Worm (Caenorhabditis elegans) whole organism, mixed stage, embryonic: ENCODE measurements around the gene ceeh-1.

Experiments used
- M03D4.4 ChIP-seq: sonication (generic microtip); optimal IDR thresholded peaks from 2 replicates; lab custom pipeline; 2017; ENCODE audit warnings: mild to moderate bottlenecking, missing genetic modification characterization, missing compliant biosample characterization
- bed-3 ChIP-seq: fragments of 200-800 bp; sonication (Bioruptor generic); optimal IDR thresholded peaks from 3 replicates; lab custom pipeline; 2018; ENCODE audit warnings: mild to moderate bottlenecking, missing genetic modification characterization, moderate library complexity, missing compliant biosample characterization
- blmp-1 ChIP-seq: fragments of 150-350 bp; optimal IDR thresholded peaks from 2 replicates; lab custom pipeline; 2014; ENCODE audit warnings: missing biosample characterization, missing genetic modification characterization
- ceh-39 ChIP-seq: fragments of 150-350 bp; optimal IDR thresholded peaks from 2 replicates; lab custom pipeline; 2014; ENCODE audit warnings: missing biosample characterization, missing genetic modification characterization
- ceh-43 ChIP-seq: fragments of 200-800 bp; sonication (Bioruptor generic); optimal IDR thresholded peaks from 2 replicates; lab custom pipeline; 2018; ENCODE audit warnings: mild to moderate bottlenecking, missing genetic modification characterization, moderate library complexity, missing compliant biosample characterization
- ceh-83 ChIP-seq: fragments of 200-800 bp; sonication (Bioruptor generic); optimal IDR thresholded peaks from 2 replicates; lab custom pipeline; 2018; ENCODE audit warnings: mild to moderate bottlenecking, missing genetic modification characterization, missing compliant biosample characterization
- ces-1 ChIP-seq: fragments of 150-350 bp; optimal IDR thresholded peaks from 2 replicates; lab custom pipeline; 2014; ENCODE audit warnings: missing biosample characterization, missing genetic modification reagents, missing genetic modification characterization
- cnd-1 ChIP-seq: fragments of 200-800 bp; sonication (Bioruptor generic); optimal IDR thresholded peaks from 2 replicates; lab custom pipeline; 2018; ENCODE audit warnings: mild to moderate bottlenecking, missing genetic modification characterization, missing compliant biosample characterization
- drap-1 ChIP-seq: fragments of 200-800 bp; sonication (Bioruptor generic); optimal IDR thresholded peaks from 3 replicates; lab custom pipeline; 2018; ENCODE audit warnings: mild to moderate bottlenecking, missing genetic modification characterization, missing compliant biosample characterization
- elt-1 ChIP-seq: sonication (generic microtip); optimal IDR thresholded peaks from 2 replicates; lab custom pipeline; 2017; ENCODE audit warnings: missing genetic modification characterization, mild to moderate bottlenecking, missing compliant biosample characterization, antibody characterized with exemption, moderate library complexity, borderline replicate concordance; ENCODE audit not compliant: insufficient read depth
- elt-3 ChIP-seq: fragments of 150-350 bp; optimal IDR thresholded peaks from 2 replicates; lab custom pipeline; 2014; ENCODE audit warnings: missing biosample characterization, missing genetic modification characterization
- flh-1 ChIP-seq: fragments of 200-800 bp; sonication (Bioruptor generic); optimal IDR thresholded peaks from 2 replicates; lab custom pipeline; 2018; ENCODE audit warnings: mild to moderate bottlenecking, missing genetic modification characterization, moderate library complexity, missing compliant biosample characterization
- ham-2 ChIP-seq: fragments of 200-800 bp; sonication (Bioruptor generic); optimal IDR thresholded peaks from 2 replicates; lab custom pipeline; 2018; ENCODE audit warnings: mild to moderate bottlenecking, missing genetic modification characterization, missing compliant biosample characterization
- hlh-1 ChIP-seq: fragments of 150-350 bp; optimal IDR thresholded peaks from 2 replicates; lab custom pipeline; 2014; ENCODE audit warnings: missing biosample characterization, missing genetic modification reagents, missing genetic modification characterization
- lin-13 ChIP-seq: fragments of 150-350 bp; optimal IDR thresholded peaks from 2 replicates; lab custom pipeline; 2014; ENCODE audit warnings: missing biosample characterization, missing genetic modification characterization
- lin-32 ChIP-seq: fragments of 200-800 bp; sonication (Bioruptor generic); optimal IDR thresholded peaks from 2 replicates; lab custom pipeline; 2018; ENCODE audit warnings: mild to moderate bottlenecking, missing genetic modification characterization, missing compliant biosample characterization
- lsy-2 ChIP-seq: fragments of 150-350 bp; optimal IDR thresholded peaks from 2 replicates; lab custom pipeline; 2014; ENCODE audit warnings: missing biosample characterization, missing genetic modification characterization
- mab-5 ChIP-seq: fragments of 150-350 bp; optimal IDR thresholded peaks from 2 replicates; lab custom pipeline; 2014; ENCODE audit warnings: missing biosample characterization, missing genetic modification characterization
- mep-1 ChIP-seq: fragments of 150-350 bp; optimal IDR thresholded peaks from 2 replicates; lab custom pipeline; 2017; ENCODE audit warnings: missing biosample characterization, missing genetic modification reagents, missing genetic modification characterization, inconsistent platforms
- mls-2 ChIP-seq: sonication (generic microtip); optimal IDR thresholded peaks from 2 replicates; lab custom pipeline; 2016; ENCODE audit warnings: mild to moderate bottlenecking, missing genetic modification characterization, moderate library complexity, missing compliant biosample characterization
- nhr-12 ChIP-seq: fragments of 150-350 bp; optimal IDR thresholded peaks from 2 replicates; lab custom pipeline; 2014; ENCODE audit warnings: missing biosample characterization, missing genetic modification characterization
- nhr-2 ChIP-seq: fragments of 150-350 bp; optimal IDR thresholded peaks from 2 replicates; lab custom pipeline; 2014; ENCODE audit warnings: missing biosample characterization, missing genetic modification characterization
- nhr-237 ChIP-seq: fragments of 150-350 bp; optimal IDR thresholded peaks from 2 replicates; lab custom pipeline; 2014; ENCODE audit warnings: missing biosample characterization, missing genetic modification characterization
- nhr-28 ChIP-seq: fragments of 150-350 bp; optimal IDR thresholded peaks from 2 replicates; lab custom pipeline; 2014; ENCODE audit warnings: missing biosample characterization, missing genetic modification characterization
- nhr-76 ChIP-seq: sonication (generic microtip); optimal IDR thresholded peaks from 2 replicates; lab custom pipeline; 2017; ENCODE audit warnings: missing biosample characterization, missing genetic modification characterization
- pha-4 ChIP-seq: fragments of 150-350 bp; optimal IDR thresholded peaks from 2 replicates; lab custom pipeline; 2018; ENCODE audit warnings: missing biosample characterization, missing genetic modification reagents, missing genetic modification characterization
- sem-2 ChIP-seq: fragments of 200-800 bp; sonication (Bioruptor generic); optimal IDR thresholded peaks from 2 replicates; lab custom pipeline; 2018; ENCODE audit warnings: mild to moderate bottlenecking, missing genetic modification characterization, missing compliant biosample characterization
- snpc-4 ChIP-seq: fragments of 150-350 bp; optimal IDR thresholded peaks from 2 replicates; lab custom pipeline; 2014; ENCODE audit warnings: missing biosample characterization, missing genetic modification characterization
- sptf-1 ChIP-seq: sonication (generic microtip); optimal IDR thresholded peaks from 2 replicates; lab custom pipeline; 2017; ENCODE audit warnings: mild to moderate bottlenecking, missing genetic modification characterization, moderate library complexity, missing compliant biosample characterization
- tbx-8 ChIP-seq: fragments of 200-800 bp; sonication (Bioruptor generic); optimal IDR thresholded peaks from 2 replicates; lab custom pipeline; 2018; ENCODE audit warnings: mild to moderate bottlenecking, missing genetic modification characterization, moderate library complexity, missing compliant biosample characterization
- unc-120 ChIP-seq: sonication (generic microtip); optimal IDR thresholded peaks from 2 replicates; lab custom pipeline; 2017; ENCODE audit warnings: missing genetic modification characterization, missing compliant biosample characterization; ENCODE audit not compliant: poor library complexity, severe bottlenecking
- unc-39 ChIP-seq: fragments of 150-350 bp; optimal IDR thresholded peaks from 2 replicates; lab custom pipeline; 2014; ENCODE audit warnings: missing biosample characterization, missing genetic modification characterization
- unc-62 ChIP-seq: fragments of 150-350 bp; optimal IDR thresholded peaks from 2 replicates; lab custom pipeline; 2014; ENCODE audit warnings: missing biosample characterization, missing genetic modification reagents, missing genetic modification characterization
- zip-8 ChIP-seq: fragments of 150-350 bp; optimal IDR thresholded peaks from 2 replicates; lab custom pipeline; 2014; ENCODE audit warnings: missing biosample characterization, missing genetic modification characterization
- ztf-11 ChIP-seq: fragments of 150-350 bp; optimal IDR thresholded peaks from 2 replicates; lab custom pipeline; 2014; ENCODE audit warnings: missing biosample characterization, missing genetic modification characterization

The ceeh-1 gene

ce11 chrIII:839491-839890 lies 7.4 kb upstream of the ceeh-1 start, which contains the start of gene dos-3:
dos-3 (minus strand) TSS chrIII:839591.
- no peak for TF ChIP-seq zip-8 (tag; lab: Kevin White, UChicago)
- TF ChIP-seq mab-5 (tag; lab: Kevin White, UChicago) = no peak
- no peak for TF ChIP-seq nhr-28 (tag; lab: Kevin White, UChicago)
- no peak for TF ChIP-seq elt-1 (tag; lab: Kevin White, UChicago)
- TF ChIP-seq drap-1 = no peak

- TF ChIP-seq ceh-39 (tag; lab: Kevin White, UChicago) (no peak), ham-2 (peak; percentile 47), nhr-28 (tag; lab: Kevin White, UChicago) (no peak), hlh-1 (no peak), elt-3 (tag; lab: Kevin White, UChicago) (peak; percentile 85), cnd-1 (tag; lab: Kevin White, UChicago) (peak; percentile 40), nhr-12 (tag; lab: Kevin White, UChicago) (no peak), nhr-237 (peak; percentile 60), sptf-1 (tag; lab: Kevin White, UChicago) (peak; percentile 88), elt-1 (tag; lab: Kevin White, UChicago) (no peak), lin-32 (peak; percentile 3), ces-1 (GFP tag; lab: Kevin White, UChicago) (peak; percentile 46), lin-13 (tag; lab: Kevin White, UChicago) (no peak), zip-8 (tag; lab: Kevin White, UChicago) (no peak), bed-3 (GFP tag; lab: Kevin White, UChicago) (peak; percentile 38), ztf-11 (no peak), unc-62 (GFP tag; lab: Kevin White, UChicago) (peak; percentile 14), ceh-83 (GFP tag; lab: Kevin White, UChicago) (peak; percentile 64), flh-1 (peak; percentile 69), mep-1 (tag; lab: Kevin White, UChicago) (no peak), lsy-2 (tag; lab: Kevin White, UChicago) (peak; percentile 4), pha-4 (peak; percentile 20), mls-2 (peak; percentile 79), tbx-8 (GFP tag; lab: Kevin White, UChicago) (peak; percentile 66), unc-39 (tag; lab: Kevin White, UChicago) (peak; percentile 50), blmp-1 (tag; lab: Kevin White, UChicago) (no peak), M03D4.4 (peak; percentile 57), snpc-4 (tag; lab: Kevin White, UChicago) (no peak), drap-1 (peak; percentile 76), nhr-2 (tag; lab: Kevin White, UChicago) (no peak), nhr-76 (tag; lab: Kevin White, UChicago) (no peak), unc-120 (tag; lab: Kevin White, UChicago) (peak; percentile 53), sem-2 (GFP tag; lab: Kevin White, UChicago) (peak; percentile 62), ceh-43 (GFP tag; lab: Kevin White, UChicago) (peak; percentile 48), mab-5 (tag; lab: Kevin White, UChicago) (no peak)
Measured at ce11 chrIII:835713-836278, 3.7 kb upstream of the ceeh-1 start.

ce11 chrIII:835208-835607 lies 3.1 kb upstream of the ceeh-1 start:
- TF ChIP-seq ceh-43 (GFP tag; lab: Kevin White, UChicago) = no peak
- TF ChIP-seq nhr-12 (tag; lab: Kevin White, UChicago) = no peak
- no peak for TF ChIP-seq ztf-11
- TF ChIP-seq mls-2 = no peak
- TF ChIP-seq drap-1 = no peak
- no peak for TF ChIP-seq lsy-2 (tag; lab: Kevin White, UChicago)
- TF ChIP-seq lin-13 (tag; lab: Kevin White, UChicago) = no peak
- TF ChIP-seq bed-3 (GFP tag; lab: Kevin White, UChicago) = no peak
- no peak for TF ChIP-seq snpc-4 (tag; lab: Kevin White, UChicago)
- TF ChIP-seq ham-2 = no peak
- TF ChIP-seq ceh-39 (tag; lab: Kevin White, UChicago) = no peak
- TF ChIP-seq flh-1 = no peak
- no peak for TF ChIP-seq mab-5 (tag; lab: Kevin White, UChicago)
- no peak for TF ChIP-seq unc-39 (tag; lab: Kevin White, UChicago)
- TF ChIP-seq tbx-8 (GFP tag; lab: Kevin White, UChicago) = no peak
